Fruit fly (Drosophila melanogaster) whole organism, prepupa: ENCODE data around the gene CheB93a.

Experiments used
- CG10631 ChIP-seq: fragments of 200-800 bp; sonication (Bioruptor generic); optimal IDR thresholded peaks from 2 replicates; lab custom pipeline; 2016; ENCODE audit warnings: missing biosample characterization, missing genetic modification characterization
- CG10669 ChIP-seq: fragments of 200-800 bp; sonication (Bioruptor generic); optimal IDR thresholded peaks from 3 replicates; lab custom pipeline; 2018; ENCODE audit warnings: missing biosample characterization, mild to moderate bottlenecking, missing genetic modification characterization, moderate library complexity
- CG11762 ChIP-seq: fragments of 200-800 bp; sonication (Bioruptor generic); optimal IDR thresholded peaks from 3 replicates; lab custom pipeline; 2016; ENCODE audit warnings: missing biosample characterization, missing genetic modification characterization; ENCODE audit not compliant: insufficient read depth
- CG11902 ChIP-seq: fragments of 200-800 bp; sonication (Bioruptor generic); optimal IDR thresholded peaks from 3 replicates; lab custom pipeline; 2016; ENCODE audit warnings: missing biosample characterization, missing genetic modification characterization
- CG15336 ChIP-seq: fragments of 200-800 bp; sonication (Bioruptor generic); IDR thresholded peaks from 2 replicates; pipeline ENCODE4 v1.3.6; 2022; ENCODE audit warnings: missing biosample characterization, missing genetic modification characterization
- CG1621 ChIP-seq: fragments of 200-800 bp; sonication (Bioruptor generic); optimal IDR thresholded peaks from 3 replicates; lab custom pipeline; 2018; ENCODE audit warnings: missing biosample characterization, mild to moderate bottlenecking, missing genetic modification characterization
- CG31627 ChIP-seq: fragments of 200-800 bp; sonication (Bioruptor generic); optimal IDR thresholded peaks from 3 replicates; lab custom pipeline; 2016; ENCODE audit warnings: missing biosample characterization, missing genetic modification characterization
- CG32006 ChIP-seq: fragments of 200-800 bp; sonication (Bioruptor generic); optimal IDR thresholded peaks from 3 replicates; lab custom pipeline; 2017; ENCODE audit warnings: missing biosample characterization, mild to moderate bottlenecking, missing genetic modification characterization
- CG3919 ChIP-seq: fragments of 200-800 bp; sonication (Bioruptor generic); optimal IDR thresholded peaks from 3 replicates; lab custom pipeline; 2016; ENCODE audit warnings: missing biosample characterization, missing genetic modification characterization
- CG4318 ChIP-seq: fragments of 200-800 bp; sonication (Bioruptor generic); optimal IDR thresholded peaks from 3 replicates; lab custom pipeline; 2017; ENCODE audit warnings: missing biosample characterization, mild to moderate bottlenecking, missing genetic modification characterization
- CG6163 ChIP-seq: fragments of 200-800 bp; sonication (Bioruptor generic); IDR thresholded peaks from 3 replicates; pipeline ENCODE4 v1.3.6; 2022; ENCODE audit warnings: missing biosample characterization, missing genetic modification characterization
- CG6276 ChIP-seq: fragments of 200-800 bp; sonication (Bioruptor generic); optimal IDR thresholded peaks from 2 replicates; lab custom pipeline; 2017; ENCODE audit warnings: missing biosample characterization, mild to moderate bottlenecking, missing genetic modification characterization
- CG6808 ChIP-seq: fragments of 200-800 bp; sonication (Bioruptor generic); optimal IDR thresholded peaks from 3 replicates; lab custom pipeline; 2017; ENCODE audit warnings: missing biosample characterization, missing genetic modification characterization, mild to moderate bottlenecking, moderate library complexity, missing genetic modification reagents
- CG7368 ChIP-seq: fragments of 200-800 bp; sonication (Bioruptor generic); optimal IDR thresholded peaks from 3 replicates; lab custom pipeline; 2016; ENCODE audit warnings: missing biosample characterization, missing genetic modification characterization
- CG8119 ChIP-seq: fragments of 200-800 bp; sonication (Bioruptor generic); IDR thresholded peaks from 3 replicates; pipeline ENCODE4 v1.3.6; 2022; ENCODE audit warnings: missing biosample characterization, missing genetic modification characterization
- CG8319 ChIP-seq: fragments of 200-800 bp; sonication (Bioruptor generic); optimal IDR thresholded peaks from 3 replicates; lab custom pipeline; 2016; ENCODE audit warnings: missing biosample characterization, missing genetic modification characterization
- CG9139 ChIP-seq: fragments of 200-800 bp; sonication (Bioruptor generic); optimal IDR thresholded peaks from 3 replicates; lab custom pipeline; 2017; ENCODE audit warnings: missing biosample characterization, mild to moderate bottlenecking, missing genetic modification characterization
- Eip75B ChIP-seq: fragments of 200-800 bp; sonication (Bioruptor generic); optimal IDR thresholded peaks from 3 replicates; lab custom pipeline; 2016; ENCODE audit warnings: missing biosample characterization, missing genetic modification characterization
- Eip78C ChIP-seq: fragments of 200-800 bp; sonication (Bioruptor generic); peaks from one replicate; lab custom pipeline; 2016; ENCODE audit warnings: missing biosample characterization, missing genetic modification characterization
- Hr38 ChIP-seq: sonication (Bioruptor generic); optimal IDR thresholded peaks from 2 replicates; lab custom pipeline; 2016; ENCODE audit warnings: missing biosample characterization, missing genetic modification characterization
- Lpt ChIP-seq: fragments of 200-800 bp; sonication (Bioruptor generic); optimal IDR thresholded peaks from 3 replicates; lab custom pipeline; 2016; ENCODE audit warnings: missing biosample characterization, missing genetic modification characterization
- OdsH ChIP-seq: fragments of 200-800 bp; sonication (Bioruptor generic); optimal IDR thresholded peaks from 3 replicates; lab custom pipeline; 2016; ENCODE audit warnings: missing biosample characterization, missing genetic modification characterization
- Smox ChIP-seq: fragments of 200-800 bp; sonication (Bioruptor generic); optimal IDR thresholded peaks from 3 replicates; lab custom pipeline; 2016; ENCODE audit warnings: missing biosample characterization, missing genetic modification characterization
- Sox14 ChIP-seq: fragments of 200-800 bp; sonication (Bioruptor generic); optimal IDR thresholded peaks from 3 replicates; lab custom pipeline; 2016; ENCODE audit warnings: missing biosample characterization, missing genetic modification characterization
- Sox15 ChIP-seq: fragments of 200-800 bp; sonication (Bioruptor generic); optimal IDR thresholded peaks from 3 replicates; lab custom pipeline; 2016; ENCODE audit warnings: missing biosample characterization, missing genetic modification characterization
- cyc ChIP-seq: fragments of 200-800 bp; sonication (Bioruptor generic); optimal IDR thresholded peaks from 3 replicates; lab custom pipeline; 2016; ENCODE audit warnings: missing biosample characterization, missing genetic modification characterization
- dac ChIP-seq: fragments of 200-800 bp; sonication (Bioruptor generic); optimal IDR thresholded peaks from 2 replicates; lab custom pipeline; 2017; ENCODE audit warnings: missing biosample characterization, mild to moderate bottlenecking, missing genetic modification characterization
- dsx ChIP-seq: fragments of 200-800 bp; optimal IDR thresholded peaks from 3 replicates; lab custom pipeline; 2019; ENCODE audit warnings: missing biosample characterization, mild to moderate bottlenecking, missing genetic modification characterization, moderate library complexity; ENCODE audit not compliant: poor library complexity, severe bottlenecking
- eg ChIP-seq: fragments of 200-800 bp; sonication (Bioruptor generic); IDR thresholded peaks from 3 replicates; pipeline ENCODE4 v1.3.6; 2022; ENCODE audit warnings: missing biosample characterization, missing genetic modification characterization
- esn ChIP-seq: fragments of 200-800 bp; sonication (Bioruptor generic); optimal IDR thresholded peaks from 2 replicates; lab custom pipeline; 2016; ENCODE audit warnings: missing biosample characterization, mild to moderate bottlenecking, missing genetic modification characterization, moderate library complexity
- fd59A ChIP-seq: fragments of 200-800 bp; sonication (Bioruptor generic); optimal IDR thresholded peaks from 2 replicates; lab custom pipeline; 2017; ENCODE audit warnings: missing biosample characterization, mild to moderate bottlenecking, missing genetic modification characterization, missing genetic modification reagents
- lz ChIP-seq: fragments of 200-800 bp; sonication (Bioruptor generic); optimal IDR thresholded peaks from 3 replicates; lab custom pipeline; 2016; ENCODE audit warnings: missing biosample characterization, missing genetic modification characterization
- net ChIP-seq: fragments of 200-800 bp; sonication (Bioruptor generic); optimal IDR thresholded peaks from 3 replicates; lab custom pipeline; 2016; ENCODE audit warnings: missing biosample characterization, missing genetic modification characterization
- pdm3 ChIP-seq: fragments of 200-800 bp; sonication (Bioruptor generic); optimal IDR thresholded peaks from 3 replicates; lab custom pipeline; 2016; ENCODE audit warnings: missing biosample characterization, missing genetic modification characterization
- spab ChIP-seq: fragments of 200-800 bp; sonication (Bioruptor generic); optimal IDR thresholded peaks from 2 replicates; lab custom pipeline; 2017; ENCODE audit warnings: missing biosample characterization, mild to moderate bottlenecking, missing genetic modification characterization, missing genetic modification reagents
- ss ChIP-seq, 2 experiments: fragments of 200-800 bp; sonication (Bioruptor generic); optimal IDR thresholded peaks; 2 replicates in 1 of 2; 3 replicates in 1 of 2; lab custom pipeline; 2017 to 2018; ENCODE audit warnings: mild to moderate bottlenecking in 2 of 2, missing biosample characterization in 2 of 2, missing genetic modification characterization in 2 of 2, moderate library complexity in 1 of 2
- topi ChIP-seq: fragments of 200-800 bp; sonication (Bioruptor generic); optimal IDR thresholded peaks from 3 replicates; lab custom pipeline; 2016; ENCODE audit warnings: missing biosample characterization, missing genetic modification characterization
- vri ChIP-seq: fragments of 200-800 bp; sonication (Bioruptor generic); optimal IDR thresholded peaks from 3 replicates; lab custom pipeline; 2016; ENCODE audit warnings: missing biosample characterization, mild to moderate bottlenecking, missing genetic modification characterization

The CheB93a gene

dm6 chr3R:21378595-21378994 lies 28.6 kb upstream of the CheB93a start, which contains the start of gene tin (continued):
- peak; percentile 98 for TF ChIP-seq eg (GFP tag; lab: Robert Waterston, UW)
- peak; percentile 89 for TF ChIP-seq lz (GFP tag; lab: Kevin White, UChicago)
- TF ChIP-seq Eip75B (GFP tag; lab: Kevin White, UChicago) = peak; percentile 86
- peak; percentile 98 for TF ChIP-seq Eip78C
- peak; percentile 95 for TF ChIP-seq CG3919 (GFP tag; lab: Kevin White, UChicago)
- TF ChIP-seq CG1621 (tag; lab: Kevin White, UChicago) = peak; percentile 90
- peak; percentile 96 for TF ChIP-seq esn (GFP tag; lab: Kevin White, UChicago)
- peak; percentile 90 for TF ChIP-seq CG6808 (GFP tag; lab: Kevin White, UChicago)

- TF ChIP-seq CG4318 (no peak), CG8319 (GFP tag; lab: Kevin White, UChicago) (no peak), cyc (GFP tag; lab: Kevin White, UChicago) (no peak), CG8119 (no peak), CG11902 (GFP tag; lab: Kevin White, UChicago) (no peak), CG15336 (no peak), CG6276 (GFP tag; lab: Kevin White, UChicago) (no peak), dsx (no peak), esn (GFP tag; lab: Kevin White, UChicago) (no peak), topi (GFP tag; lab: Kevin White, UChicago) (no peak), CG31627 (GFP tag; lab: Kevin White, UChicago) (no peak), CG6163 (no peak)
Measured at dm6 chr3R:21379927-21380326, 27.3 kb upstream of the CheB93a start.

dm6 chr3R:21386132-21386531 lies 21.1 kb upstream of the CheB93a start:
- TF ChIP-seq Hr38 (GFP tag; lab: Kevin White, UChicago) (no peak), fd59A (GFP tag; lab: Kevin White, UChicago) (no peak), CG10631 (GFP tag; lab: Kevin White, UChicago) (no peak), CG9139 (GFP tag; lab: Kevin White, UChicago) (no peak), CG6163 (no peak), net (GFP tag; lab: Kevin White, UChicago) (no peak), CG6276 (GFP tag; lab: Kevin White, UChicago) (no peak), CG32006 (GFP tag; lab: Kevin White, UChicago) (no peak), lz (GFP tag; lab: Kevin White, UChicago) (no peak), Eip75B (GFP tag; lab: Kevin White, UChicago) (no peak)
- TF ChIP-seq, all 60 proteins: peak for 0

dm6 chr3R:21387356-21387980 lies 19.8 kb upstream of the CheB93a start:
- TF ChIP-seq pdm3 (no peak), ss (GFP tag; optimal IDR thresholded peaks at IDR 0.05; lab: Kevin White, UChicago) (no peak), spab (GFP tag; lab: Kevin White, UChicago) (no peak), dac (GFP tag; lab: Kevin White, UChicago) (no peak), Eip75B (GFP tag; lab: Kevin White, UChicago) (no peak), vri (GFP tag; lab: Kevin White, UChicago) (no peak), eg (GFP tag; lab: Robert Waterston, UW) (no peak), CG7368 (no peak), OdsH (GFP tag; lab: Kevin White, UChicago) (no peak), CG11762 (no peak)

- TF ChIP-seq Eip78C (no peak), Lpt (no peak), Sox15 (GFP tag; lab: Kevin White, UChicago) (no peak), Sox14 (GFP tag; lab: Kevin White, UChicago) (no peak), CG6163 (no peak), Smox (GFP tag; lab: Kevin White, UChicago) (no peak), CG15336 (no peak), CG10631 (GFP tag; lab: Kevin White, UChicago) (no peak), CG4318 (no peak), CG10669 (GFP tag; lab: Kevin White, UChicago) (no peak), dac (GFP tag; lab: Kevin White, UChicago) (no peak)
Measured at dm6 chr3R:21388564-21388963, 18.7 kb upstream of the CheB93a start, which contains the start of gene bap. bap (plus strand) TSS chr3R:21388880.
